Worm (Caenorhabditis elegans): ENCODE measurements around the gene flad-1.

DNA sequence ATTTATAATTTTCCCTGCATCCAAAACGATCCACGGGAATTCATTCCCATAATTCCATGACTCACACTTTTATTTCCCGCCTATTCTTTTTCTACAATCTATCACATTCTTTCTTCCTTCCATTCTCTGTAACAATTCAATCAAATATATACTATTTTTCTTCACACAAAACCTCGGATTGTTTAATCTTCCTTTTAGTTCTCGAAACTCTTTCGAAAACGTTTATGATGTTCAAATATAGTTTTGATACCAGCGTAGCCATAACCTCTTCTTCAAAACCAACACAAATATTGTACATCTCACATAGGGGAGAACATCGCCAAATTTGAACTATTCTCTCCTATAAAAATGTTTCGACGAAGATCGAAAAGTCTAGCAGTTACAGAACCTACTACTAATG lies 46.9 kb downstream of the flad-1 start, which contains the start of gene lec-3:
- TF ChIP-seq ama-1 (optimal IDR thresholded peaks at IDR 0.05) (no peak), hmg-4 (GFP tag; optimal IDR thresholded peaks at IDR 0.05) (no peak), tra-4 (tag; optimal IDR thresholded peaks at IDR 0.05) (no peak), pes-1 (GFP tag; IDR thresholded peaks at IDR 0.05) (no peak), scrt-1 (GFP tag; IDR thresholded peaks at IDR 0.05) (no peak), flt-1 (GFP tag; IDR thresholded peaks at IDR 0.05) (no peak), B0310.2 (tag; optimal IDR thresholded peaks at IDR 0.05) (no peak), aly-1 (tag; optimal IDR thresholded peaks at IDR 0.05) (no peak), hmbx-1 (tag; optimal IDR thresholded peaks at IDR 0.05) (no peak)
